Worm (Caenorhabditis elegans) whole organism, L3 larva: ENCODE measurements around the gene C13B4.1.

ENCODE experiments used
- elt-1 ChIP-seq: fragments of 150-350 bp; optimal IDR thresholded peaks from 2 replicates; lab custom pipeline; 2014; ENCODE audit warnings: missing biosample characterization, missing genetic modification characterization
- fkh-2 ChIP-seq: fragments of 150-350 bp; optimal IDR thresholded peaks from 2 replicates; lab custom pipeline; 2014; ENCODE audit warnings: missing biosample characterization, missing genetic modification reagents, missing genetic modification characterization
- nhr-237 ChIP-seq: fragments of 150-350 bp; optimal IDR thresholded peaks from 2 replicates; lab custom pipeline; 2014; ENCODE audit warnings: missing biosample characterization, missing genetic modification characterization

DNA sequence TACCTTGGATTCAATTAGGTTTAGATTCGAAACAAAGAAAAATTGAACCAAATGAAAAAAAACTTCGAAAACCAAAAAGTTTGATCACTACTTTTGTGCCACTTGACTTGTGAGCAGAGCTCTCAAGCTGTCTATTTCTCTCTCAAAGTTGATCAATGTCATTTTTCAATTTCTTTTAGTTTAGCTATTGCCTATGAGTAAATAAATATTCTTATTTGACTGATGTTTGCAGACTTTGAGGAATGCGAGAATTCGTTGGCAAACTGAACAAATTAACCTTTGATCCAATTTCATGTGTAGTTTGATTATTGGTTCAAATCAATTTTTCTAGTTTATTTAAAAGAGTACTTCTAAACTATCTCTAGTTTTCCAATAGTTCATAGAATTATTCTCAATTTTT is 4.4 kb upstream of the C13B4.1 start:
- TF ChIP-seq elt-1 (tag; lab: Kevin White, UChicago) (no peak), fkh-2 (tag; lab: Kevin White, UChicago) (no peak), nhr-237 (tag; lab: Kevin White, UChicago) (no peak)
